Worm (Caenorhabditis elegans) whole organism, L3 larva: ENCODE measurements around the gene ZK897.10.

ENCODE experiments used
- R02D3.7 ChIP-seq: fragments of 150-350 bp; optimal IDR thresholded peaks from 2 replicates; lab custom pipeline; 2014; ENCODE audit warnings: missing biosample characterization, missing genetic modification characterization
- ZK546.5 ChIP-seq: sonication (generic microtip); optimal IDR thresholded peaks from 2 replicates; lab custom pipeline; 2017; ENCODE audit warnings: missing biosample characterization, missing genetic modification characterization
- aly-2 ChIP-seq: fragments of 150-350 bp; optimal IDR thresholded peaks from 2 replicates; lab custom pipeline; 2014; ENCODE audit warnings: missing biosample characterization, missing genetic modification characterization
- ama-1 ChIP-seq: fragments of 150-350 bp; optimal IDR thresholded peaks from 2 replicates; lab custom pipeline; 2018
- ceh-16 ChIP-seq: sonication (generic microtip); optimal IDR thresholded peaks from 2 replicates; lab custom pipeline; 2017; ENCODE audit warnings: missing biosample characterization, missing genetic modification characterization
- ceh-28 ChIP-seq: fragments of 150-350 bp; optimal IDR thresholded peaks from 2 replicates; lab custom pipeline; 2014; ENCODE audit warnings: missing biosample characterization, missing genetic modification reagents, missing genetic modification characterization
- ceh-82 ChIP-seq: fragments of 150-350 bp; optimal IDR thresholded peaks from 2 replicates; lab custom pipeline; 2014; ENCODE audit warnings: missing biosample characterization, missing genetic modification characterization
- ceh-9 ChIP-seq: sonication (generic microtip); optimal IDR thresholded peaks from 2 replicates; lab custom pipeline; 2018; ENCODE audit warnings: missing biosample characterization, missing genetic modification characterization
- daf-12 ChIP-seq: fragments of 150-350 bp; optimal IDR thresholded peaks from 2 replicates; lab custom pipeline; 2014; ENCODE audit warnings: missing biosample characterization, missing genetic modification reagents, missing genetic modification characterization
- egl-27 ChIP-seq: sonication (generic microtip); optimal IDR thresholded peaks from 4 replicates; lab custom pipeline; 2017; ENCODE audit warnings: missing biosample characterization, missing genetic modification reagents, missing genetic modification characterization
- egl-5 ChIP-seq: fragments of 150-350 bp; optimal IDR thresholded peaks from 2 replicates; lab custom pipeline; 2017; ENCODE audit warnings: missing biosample characterization, missing genetic modification reagents, missing genetic modification characterization, inconsistent platforms
- elt-1 ChIP-seq: fragments of 150-350 bp; optimal IDR thresholded peaks from 2 replicates; lab custom pipeline; 2014; ENCODE audit warnings: missing biosample characterization, missing genetic modification characterization
- elt-2 ChIP-seq: sonication (generic microtip); optimal IDR thresholded peaks from 2 replicates; lab custom pipeline; 2016; ENCODE audit warnings: missing genetic modification reagents, mild to moderate bottlenecking, missing genetic modification characterization, missing compliant biosample characterization
- elt-3 ChIP-seq, 3 experiments: fragments of 150-350 bp in 1 of 3; sonication (generic microtip) in 2 of 3; optimal IDR thresholded peaks; 2 replicates in 2 of 3; 4 replicates in 1 of 3; lab custom pipeline; 2014 to 2017; ENCODE audit warnings: missing biosample characterization in 3 of 3, missing genetic modification characterization in 3 of 3
- eor-1 ChIP-seq, 2 experiments: fragments of 150-350 bp; optimal IDR thresholded peaks; 2 replicates each; lab custom pipeline; 2014 to 2018; ENCODE audit warnings: missing biosample characterization in 2 of 2, missing genetic modification characterization in 2 of 2
- fkh-10 ChIP-seq: sonication (generic microtip); optimal IDR thresholded peaks from 2 replicates; lab custom pipeline; 2017; ENCODE audit warnings: missing biosample characterization, missing genetic modification reagents, missing genetic modification characterization
- fkh-2 ChIP-seq: fragments of 150-350 bp; optimal IDR thresholded peaks from 2 replicates; lab custom pipeline; 2014; ENCODE audit warnings: missing biosample characterization, missing genetic modification reagents, missing genetic modification characterization
- fos-1 ChIP-seq: fragments of 150-350 bp; optimal IDR thresholded peaks from 2 replicates; lab custom pipeline; 2014; ENCODE audit warnings: missing biosample characterization, missing genetic modification characterization
- hmg-11 ChIP-seq: sonication (generic microtip); optimal IDR thresholded peaks from 2 replicates; lab custom pipeline; 2016; ENCODE audit warnings: missing genetic modification characterization, missing compliant biosample characterization
- jun-1 ChIP-seq: fragments of 150-350 bp; optimal IDR thresholded peaks from 2 replicates; lab custom pipeline; 2014; ENCODE audit warnings: missing biosample characterization, missing genetic modification reagents, missing genetic modification characterization
- lin-15B ChIP-seq: fragments of 150-350 bp; optimal IDR thresholded peaks from 2 replicates; lab custom pipeline; 2014; ENCODE audit warnings: missing biosample characterization, missing genetic modification characterization
- lin-39 ChIP-seq: fragments of 150-350 bp; optimal IDR thresholded peaks from 2 replicates; lab custom pipeline; 2018; ENCODE audit warnings: missing biosample characterization, missing genetic modification reagents, missing genetic modification characterization
- lsy-12 ChIP-seq: sonication (generic microtip); optimal IDR thresholded peaks from 2 replicates; lab custom pipeline; 2016; ENCODE audit warnings: mild to moderate bottlenecking, missing genetic modification characterization, missing compliant biosample characterization
- mdl-1 ChIP-seq: fragments of 150-350 bp; optimal IDR thresholded peaks from 2 replicates; lab custom pipeline; 2014; ENCODE audit warnings: missing biosample characterization, missing genetic modification characterization
- mml-1 ChIP-seq: fragments of 150-350 bp; sonication (generic microtip); optimal IDR thresholded peaks from 3 replicates; lab custom pipeline; 2014; ENCODE audit warnings: missing biosample characterization, missing genetic modification characterization
- nfya-1 ChIP-seq: sonication (generic microtip); optimal IDR thresholded peaks from 2 replicates; lab custom pipeline; 2017; ENCODE audit warnings: missing genetic modification characterization, mild to moderate bottlenecking, missing compliant biosample characterization, antibody characterized with exemption, moderate library complexity; ENCODE audit not compliant: insufficient read depth
- nhr-11 ChIP-seq: fragments of 150-350 bp; optimal IDR thresholded peaks from 2 replicates; lab custom pipeline; 2014; ENCODE audit warnings: missing biosample characterization, missing genetic modification characterization
- nhr-12 ChIP-seq: fragments of 150-350 bp; optimal IDR thresholded peaks from 2 replicates; lab custom pipeline; 2014; ENCODE audit warnings: missing biosample characterization, missing genetic modification characterization
- nhr-23 ChIP-seq: fragments of 150-350 bp; optimal IDR thresholded peaks from 2 replicates; lab custom pipeline; 2014; ENCODE audit warnings: missing biosample characterization, missing genetic modification reagents, missing genetic modification characterization
- nhr-237 ChIP-seq: fragments of 150-350 bp; optimal IDR thresholded peaks from 2 replicates; lab custom pipeline; 2014; ENCODE audit warnings: missing biosample characterization, missing genetic modification characterization
- nhr-25 ChIP-seq: sonication (generic microtip); optimal IDR thresholded peaks from 2 replicates; lab custom pipeline; 2017; ENCODE audit warnings: missing biosample characterization, missing genetic modification characterization
- nhr-28 ChIP-seq: fragments of 150-350 bp; optimal IDR thresholded peaks from 2 replicates; lab custom pipeline; 2014; ENCODE audit warnings: missing biosample characterization, missing genetic modification characterization
- nhr-43 ChIP-seq: sonication (generic microtip); optimal IDR thresholded peaks from 2 replicates; lab custom pipeline; 2016; ENCODE audit warnings: mild to moderate bottlenecking, missing genetic modification characterization, missing compliant biosample characterization; ENCODE audit not compliant: poor library complexity, severe bottlenecking
- nhr-67 ChIP-seq: fragments of 150-350 bp; optimal IDR thresholded peaks from 2 replicates; lab custom pipeline; 2014; ENCODE audit warnings: missing biosample characterization, missing genetic modification characterization
- nhr-76 ChIP-seq: fragments of 150-350 bp; sonication (generic microtip); optimal IDR thresholded peaks from 5 replicates; lab custom pipeline; 2014; ENCODE audit warnings: missing biosample characterization, missing genetic modification characterization
- nhr-77 ChIP-seq: fragments of 150-350 bp; optimal IDR thresholded peaks from 2 replicates; lab custom pipeline; 2014; ENCODE audit warnings: missing biosample characterization, missing genetic modification characterization
- pha-4 ChIP-seq: fragments of 150-350 bp; optimal IDR thresholded peaks from 2 replicates; lab custom pipeline; 2014; ENCODE audit warnings: missing biosample characterization, missing genetic modification reagents, missing genetic modification characterization
- pqm-1 ChIP-seq: fragments of 150-350 bp; optimal IDR thresholded peaks from 2 replicates; lab custom pipeline; 2017; ENCODE audit warnings: missing biosample characterization, missing genetic modification characterization, inconsistent platforms
- sea-2 ChIP-seq: fragments of 150-350 bp; sonication (generic microtip); optimal IDR thresholded peaks from 4 replicates; lab custom pipeline; 2014; ENCODE audit warnings: missing biosample characterization, missing genetic modification reagents, missing genetic modification characterization
- skn-1 ChIP-seq: fragments of 150-350 bp; optimal IDR thresholded peaks from 2 replicates; lab custom pipeline; 2014; ENCODE audit warnings: missing biosample characterization, missing genetic modification characterization
- snpc-4 ChIP-seq: fragments of 150-350 bp; optimal IDR thresholded peaks from 2 replicates; lab custom pipeline; 2014; ENCODE audit warnings: missing biosample characterization, missing genetic modification characterization
- tbx-2 ChIP-seq: sonication (generic microtip); optimal IDR thresholded peaks from 2 replicates; lab custom pipeline; 2016; ENCODE audit warnings: mild to moderate bottlenecking, missing genetic modification characterization, missing compliant biosample characterization
- unc-39 ChIP-seq: sonication (generic microtip); optimal IDR thresholded peaks from 4 replicates; lab custom pipeline; 2017; ENCODE audit warnings: missing biosample characterization, missing genetic modification characterization
- unc-62 ChIP-seq: fragments of 150-350 bp; sonication (generic microtip); optimal IDR thresholded peaks from 4 replicates; lab custom pipeline; 2014; ENCODE audit warnings: missing biosample characterization, missing genetic modification reagents, missing genetic modification characterization
- zag-1 ChIP-seq: fragments of 150-350 bp; optimal IDR thresholded peaks from 2 replicates; lab custom pipeline; 2014; ENCODE audit warnings: missing biosample characterization, missing genetic modification characterization
- ztf-11 ChIP-seq: fragments of 150-350 bp; optimal IDR thresholded peaks from 2 replicates; lab custom pipeline; 2014; ENCODE audit warnings: missing biosample characterization, missing genetic modification characterization
- ztf-4 ChIP-seq: fragments of 150-350 bp; optimal IDR thresholded peaks from 2 replicates; lab custom pipeline; 2014; ENCODE audit warnings: missing biosample characterization, missing genetic modification characterization

The ZK897.10 gene

DNA sequence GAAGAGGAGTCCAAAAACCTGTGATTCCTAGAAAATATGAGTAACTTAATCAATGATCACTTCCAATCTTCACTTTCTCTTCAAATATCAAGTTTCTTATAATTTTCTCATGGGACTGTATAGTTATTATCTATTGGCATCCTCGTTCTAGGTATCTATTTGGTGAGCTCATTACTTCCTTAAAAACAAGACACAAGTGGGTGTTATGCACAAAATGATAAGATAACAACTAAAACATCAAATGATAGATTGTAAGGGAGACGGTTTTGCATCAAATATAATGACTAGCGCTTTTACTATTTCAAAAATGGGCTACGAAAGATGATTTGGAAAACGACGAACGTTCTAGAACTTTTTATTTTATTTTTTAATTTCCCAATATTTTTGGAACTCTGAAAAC, at the start of gene ZK897.10:
Gene ZK897.10, plus strand, starts transcription at position 285 of the 400 bp plus-strand sequence.
- peak; percentile 53 for TF ChIP-seq pqm-1 (tag; lab: Kevin White, UChicago)
- TF ChIP-seq fos-1: no peak

DNA sequence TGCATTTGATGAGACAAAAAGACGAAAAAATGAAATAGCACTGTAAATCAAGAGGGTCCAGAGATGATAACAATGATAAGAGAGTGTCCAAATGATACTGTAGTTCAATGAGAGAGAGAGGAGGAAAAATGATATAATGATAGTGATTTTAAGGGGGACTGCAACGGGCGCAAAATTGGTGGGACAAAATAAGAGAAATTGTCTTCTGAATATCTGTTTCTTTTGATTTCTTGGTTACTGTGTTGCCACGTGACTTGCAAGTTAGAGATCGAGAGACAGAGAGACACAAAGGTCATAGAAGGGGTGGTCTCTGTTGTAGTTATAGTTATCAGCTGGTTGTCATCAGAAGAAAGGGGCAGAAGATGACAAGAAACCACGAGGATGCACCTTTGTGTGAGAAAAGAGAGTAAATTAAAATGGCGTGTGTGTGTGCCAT, 49.2 kb upstream of the ZK897.10 start:
- TF ChIP-seq nhr-11 (tag; lab: Kevin White, UChicago) (no peak), egl-27 (tag; lab: Kevin White, UChicago) (no peak), nhr-12 (tag; lab: Kevin White, UChicago) (no peak), R02D3.7 (peak; percentile 38), hmg-11 (tag; lab: Kevin White, UChicago) (no peak), lsy-12 (tag; lab: Kevin White, UChicago) (no peak), zag-1 (tag; lab: Kevin White, UChicago) (no peak), mdl-1 (tag; lab: Kevin White, UChicago) (peak; percentile 59), nhr-28 (no peak), ceh-16 (no peak), elt-2 (peak; percentile 82), nhr-237 (tag; lab: Kevin White, UChicago) (no peak), aly-2 (tag; lab: Kevin White, UChicago) (no peak), pqm-1 (tag; lab: Kevin White, UChicago) (peak; percentile 13), skn-1 (tag; lab: Kevin White, UChicago) (no peak), eor-1 (tag; optimal IDR thresholded peaks at IDR 0.05; lab: Kevin White, UChicago) (no peak), fos-1 (no peak), lin-39 (no peak), nhr-43 (tag; lab: Kevin White, UChicago) (peak; percentile 84), unc-62 (GFP tag; lab: Kevin White, UChicago) (no peak), ceh-9 (tag; lab: Kevin White, UChicago) (no peak), ztf-11 (no peak), egl-5 (no peak), snpc-4 (tag; lab: Kevin White, UChicago) (no peak), tbx-2 (tag; lab: Kevin White, UChicago) (no peak), nfya-1 (tag; lab: Kevin White, UChicago) (peak; percentile 10), jun-1 (tag; lab: Kevin White, UChicago) (peak; percentile 54), lin-15B (tag; lab: Kevin White, UChicago) (no peak), mml-1 (tag; lab: Kevin White, UChicago) (no peak), pha-4 (tag; lab: Kevin White, UChicago) (peak; percentile 32), nhr-67 (no peak), daf-12 (tag; lab: Kevin White, UChicago) (no peak), fkh-10 (GFP tag; lab: Kevin White, UChicago) (no peak), elt-3 (tag; optimal IDR thresholded peaks at IDR 0.05; lab: Kevin White, UChicago) (peak in 2 of 3 experiments; percentile 89 to 90), fkh-2 (tag; lab: Kevin White, UChicago) (no peak), nhr-76 (tag; lab: Kevin White, UChicago) (no peak), nhr-25 (peak; percentile 85), nhr-77 (tag; lab: Kevin White, UChicago) (no peak), elt-1 (tag; lab: Kevin White, UChicago) (no peak), nhr-23 (tag; lab: Kevin White, UChicago) (peak; percentile 68), sea-2 (GFP tag; lab: Kevin White, UChicago) (no peak), unc-39 (no peak), ceh-82 (tag; lab: Kevin White, UChicago) (no peak), ama-1 (no peak), ZK546.5 (tag; lab: Kevin White, UChicago) (no peak), ceh-28 (tag; lab: Kevin White, UChicago) (peak; percentile 36), ztf-4 (tag; lab: Kevin White, UChicago) (no peak)
